Worm (Caenorhabditis elegans) whole organism, mixed stage, embryonic: ENCODE data around the gene pfk-1.2.

Source experiments
- ceh-39 ChIP-seq: fragments of 150-350 bp; optimal IDR thresholded peaks from 2 replicates; lab custom pipeline; 2014; ENCODE audit warnings: missing biosample characterization, missing genetic modification characterization
- ceh-43 ChIP-seq: fragments of 200-800 bp; sonication (Bioruptor generic); optimal IDR thresholded peaks from 2 replicates; lab custom pipeline; 2018; ENCODE audit warnings: mild to moderate bottlenecking, missing genetic modification characterization, moderate library complexity, missing compliant biosample characterization
- cnd-1 ChIP-seq: fragments of 200-800 bp; sonication (Bioruptor generic); optimal IDR thresholded peaks from 2 replicates; lab custom pipeline; 2018; ENCODE audit warnings: mild to moderate bottlenecking, missing genetic modification characterization, missing compliant biosample characterization
- lsy-2 ChIP-seq: fragments of 150-350 bp; optimal IDR thresholded peaks from 2 replicates; lab custom pipeline; 2014; ENCODE audit warnings: missing biosample characterization, missing genetic modification characterization
- nhr-76 ChIP-seq: sonication (generic microtip); optimal IDR thresholded peaks from 2 replicates; lab custom pipeline; 2017; ENCODE audit warnings: missing biosample characterization, missing genetic modification characterization
- pha-4 ChIP-seq: fragments of 150-350 bp; optimal IDR thresholded peaks from 2 replicates; lab custom pipeline; 2018; ENCODE audit warnings: missing biosample characterization, missing genetic modification reagents, missing genetic modification characterization
- snpc-4 ChIP-seq: fragments of 150-350 bp; optimal IDR thresholded peaks from 2 replicates; lab custom pipeline; 2014; ENCODE audit warnings: missing biosample characterization, missing genetic modification characterization
- sptf-1 ChIP-seq: sonication (generic microtip); optimal IDR thresholded peaks from 2 replicates; lab custom pipeline; 2017; ENCODE audit warnings: mild to moderate bottlenecking, missing genetic modification characterization, moderate library complexity, missing compliant biosample characterization
- tbx-8 ChIP-seq: fragments of 200-800 bp; sonication (Bioruptor generic); optimal IDR thresholded peaks from 2 replicates; lab custom pipeline; 2018; ENCODE audit warnings: mild to moderate bottlenecking, missing genetic modification characterization, moderate library complexity, missing compliant biosample characterization
- unc-62 ChIP-seq: fragments of 150-350 bp; optimal IDR thresholded peaks from 2 replicates; lab custom pipeline; 2014; ENCODE audit warnings: missing biosample characterization, missing genetic modification reagents, missing genetic modification characterization
- ztf-11 ChIP-seq: fragments of 150-350 bp; optimal IDR thresholded peaks from 2 replicates; lab custom pipeline; 2014; ENCODE audit warnings: missing biosample characterization, missing genetic modification characterization

- TF ChIP-seq unc-62 (GFP tag; lab: Kevin White, UChicago) (no peak), cnd-1 (tag; lab: Kevin White, UChicago) (no peak), nhr-76 (tag; lab: Kevin White, UChicago) (no peak), ceh-43 (GFP tag; lab: Kevin White, UChicago) (no peak), tbx-8 (GFP tag; lab: Kevin White, UChicago) (no peak), sptf-1 (tag; lab: Kevin White, UChicago) (no peak), lsy-2 (tag; lab: Kevin White, UChicago) (no peak), snpc-4 (no peak), ceh-39 (tag; lab: Kevin White, UChicago) (no peak), ztf-11 (no peak), pha-4 (tag; lab: Kevin White, UChicago) (no peak)
Measured at ce11 chrV:9527984-9528383, 3.6 kb upstream of the pfk-1.2 start.
